Worm (Caenorhabditis elegans): ENCODE results near the gene pho-13.

ce11 chrII:8851996-8852587, 45.3 kb upstream of the pho-13 start, which contains the start of gene oac-46:
- TF ChIP-seq lin-13 (tag; optimal IDR thresholded peaks at IDR 0.05): no peak
- TF ChIP-seq ceh-39 (tag; optimal IDR thresholded peaks at IDR 0.05): no peak
- TF ChIP-seq lsy-2 (tag; optimal IDR thresholded peaks at IDR 0.05): no peak
- no peak for TF ChIP-seq snpc-4 (tag; optimal IDR thresholded peaks at IDR 0.05)
